Worm (Caenorhabditis elegans) whole organism, young adult: ENCODE results near the gene T03E6.8.

Source experiments
- B0261.1 ChIP-seq: sonication (generic microtip); optimal IDR thresholded peaks from 2 replicates; lab custom pipeline; 2016; ENCODE audit warnings: mild to moderate bottlenecking, missing genetic modification characterization, moderate library complexity, missing compliant biosample characterization
- B0336.3 ChIP-seq: fragments of 200-800 bp; sonication (Bioruptor generic); IDR thresholded peaks from 2 replicates; pipeline ENCODE4 v1.3.6; 2022; ENCODE audit warnings: missing genetic modification characterization, missing compliant biosample characterization
- C17E4.6 ChIP-seq: fragments of 200-800 bp; sonication (Bioruptor generic); IDR thresholded peaks from 2 replicates; pipeline ENCODE4 v1.3.6; 2022; ENCODE audit warnings: missing genetic modification reagents, missing genetic modification characterization, missing compliant biosample characterization
- F52B5.7 ChIP-seq: sonication (generic microtip); optimal IDR thresholded peaks from 2 replicates; lab custom pipeline; 2016; ENCODE audit warnings: mild to moderate bottlenecking, missing genetic modification characterization, missing compliant biosample characterization
- K12H6.12 ChIP-seq: fragments of 200-800 bp; sonication (Bioruptor generic); optimal IDR thresholded peaks from 2 replicates; lab custom pipeline; 2018; ENCODE audit warnings: mild to moderate bottlenecking, missing genetic modification characterization, missing compliant biosample characterization
- Y53F4B.3 ChIP-seq: fragments of 200-800 bp; sonication (Bioruptor generic); IDR thresholded peaks from 2 replicates; pipeline ENCODE4 v1.3.6; 2022; ENCODE audit warnings: missing genetic modification reagents, missing genetic modification characterization, missing compliant biosample characterization
- Y53G8AR.9 ChIP-seq: fragments of 200-800 bp; sonication (Bioruptor generic); conservative IDR thresholded peaks from 2 replicates; pipeline ENCODE4 v1.3.6; 2022; ENCODE audit warnings: missing genetic modification reagents, missing genetic modification characterization, missing compliant biosample characterization
- ama-1 ChIP-seq, 3 experiments: fragments of 150-350 bp in 1 of 3; sonication (generic microtip) in 2 of 3; optimal IDR thresholded peaks; 2 replicates each; lab custom pipeline; 2014 to 2018; ENCODE audit warnings: missing biosample characterization in 2 of 3, missing genetic modification characterization in 2 of 3, missing genetic modification reagents in 2 of 3
- aptf-2 ChIP-seq: fragments of 200-800 bp; sonication (Bioruptor generic); conservative IDR thresholded peaks from 2 replicates; pipeline ENCODE4 v1.3.6; 2022; ENCODE audit warnings: missing genetic modification reagents, missing genetic modification characterization, missing compliant biosample characterization
- aptf-3 ChIP-seq: fragments of 200-800 bp; sonication (Bioruptor generic); IDR thresholded peaks from 2 replicates; pipeline ENCODE4 v1.3.6; 2022; ENCODE audit warnings: missing genetic modification characterization, missing compliant biosample characterization
- athp-1 ChIP-seq: sonication (generic microtip); optimal IDR thresholded peaks from 2 replicates; lab custom pipeline; 2017; ENCODE audit warnings: mild to moderate bottlenecking, missing genetic modification characterization, missing compliant biosample characterization
- attf-5 ChIP-seq: fragments of 200-800 bp; sonication (Bioruptor generic); optimal IDR thresholded peaks from 2 replicates; lab custom pipeline; 2018; ENCODE audit warnings: mild to moderate bottlenecking, missing genetic modification characterization, missing compliant biosample characterization
- attf-6 ChIP-seq: fragments of 200-800 bp; sonication (Bioruptor generic); IDR thresholded peaks from 2 replicates; pipeline ENCODE4 v1.3.6; 2022; ENCODE audit warnings: missing genetic modification reagents, missing genetic modification characterization, missing compliant biosample characterization
- cebp-1 ChIP-seq, 2 experiments: fragments of 200-800 bp in 1 of 2; sonication (Bioruptor generic) in 1 of 2; sonication (generic microtip) in 1 of 2; IDR thresholded peaks in 1 of 2; optimal IDR thresholded peaks in 1 of 2; 2 replicates each; pipeline versions ENCODE4 v1.3.6 to Lab custom; 2017 to 2022; ENCODE audit warnings: missing compliant biosample characterization in 2 of 2, missing genetic modification characterization in 2 of 2, mild to moderate bottlenecking in 1 of 2, missing genetic modification reagents in 1 of 2, moderate library complexity in 1 of 2
- ceh-79 ChIP-seq: sonication (generic microtip); optimal IDR thresholded peaks from 2 replicates; lab custom pipeline; 2017; ENCODE audit warnings: mild to moderate bottlenecking, missing genetic modification characterization, missing compliant biosample characterization
- dpff-1 ChIP-seq: sonication (generic microtip); optimal IDR thresholded peaks from 2 replicates; lab custom pipeline; 2017; ENCODE audit warnings: mild to moderate bottlenecking, missing genetic modification characterization, missing compliant biosample characterization
- hmg-1.2 ChIP-seq: fragments of 200-800 bp; sonication (Bioruptor generic); IDR thresholded peaks from 2 replicates; pipeline ENCODE4 v1.3.6; 2022; ENCODE audit warnings: missing genetic modification reagents, missing genetic modification characterization, missing compliant biosample characterization
- let-607 ChIP-seq, 2 experiments: fragments of 200-800 bp in 1 of 2; sonication (Bioruptor generic) in 1 of 2; sonication (generic microtip) in 1 of 2; optimal IDR thresholded peaks; 2 replicates each; lab custom pipeline; 2016 to 2018; ENCODE audit warnings: mild to moderate bottlenecking in 2 of 2, missing compliant biosample characterization in 2 of 2, missing genetic modification characterization in 2 of 2, moderate library complexity in 2 of 2, missing genotype in 1 of 2
- lin-26 ChIP-seq: fragments of 200-800 bp; sonication (Bioruptor generic); IDR thresholded peaks from 2 replicates; pipeline ENCODE4 v1.3.6; 2022; ENCODE audit warnings: missing genetic modification reagents, missing genetic modification characterization, missing compliant biosample characterization
- lin-54 ChIP-seq: fragments of 200-800 bp; sonication (Bioruptor generic); optimal IDR thresholded peaks from 2 replicates; lab custom pipeline; 2018; ENCODE audit warnings: mild to moderate bottlenecking, missing genetic modification characterization, missing compliant biosample characterization
- madf-10 ChIP-seq: sonication (generic microtip); optimal IDR thresholded peaks from 2 replicates; lab custom pipeline; 2016; ENCODE audit warnings: mild to moderate bottlenecking, missing genetic modification characterization, missing compliant biosample characterization
- madf-3 ChIP-seq: fragments of 200-800 bp; sonication (Bioruptor generic); IDR thresholded peaks from 2 replicates; pipeline ENCODE4 v1.3.6; 2022; ENCODE audit warnings: missing genetic modification reagents, missing genetic modification characterization, missing compliant biosample characterization
- madf-8 ChIP-seq: fragments of 200-800 bp; sonication (Bioruptor generic); conservative IDR thresholded peaks from 2 replicates; pipeline ENCODE4 v1.3.6; 2022; ENCODE audit warnings: missing genetic modification reagents, missing genetic modification characterization, missing compliant biosample characterization
- nfyb-1 ChIP-seq: fragments of 200-800 bp; sonication (Bioruptor generic); IDR thresholded peaks from 2 replicates; pipeline ENCODE4 v1.3.6; 2022; ENCODE audit warnings: missing genetic modification reagents, missing genetic modification characterization, missing compliant biosample characterization
- nhr-80 ChIP-seq: sonication (generic microtip); optimal IDR thresholded peaks from 2 replicates; lab custom pipeline; 2016; ENCODE audit warnings: missing genetic modification characterization, missing compliant biosample characterization
- pbrm-1 ChIP-seq: fragments of 200-800 bp; sonication (Bioruptor generic); IDR thresholded peaks from 2 replicates; pipeline ENCODE4 v1.3.6; 2022; ENCODE audit warnings: missing genetic modification reagents, missing genetic modification characterization, missing compliant biosample characterization
- rec-8 ChIP-seq, 2 experiments: sonication (generic microtip); optimal IDR thresholded peaks; 2 replicates each; lab custom pipeline; 2016; ENCODE audit warnings: mild to moderate bottlenecking in 2 of 2, missing genetic modification characterization in 2 of 2, missing genetic modification reagents in 2 of 2, missing genotype in 2 of 2, missing biosample characterization in 1 of 2, missing compliant biosample characterization in 1 of 2, moderate library complexity in 1 of 2
- sdz-38 ChIP-seq: sonication (generic microtip); optimal IDR thresholded peaks from 2 replicates; lab custom pipeline; 2016; ENCODE audit warnings: missing genotype, missing genetic modification characterization, missing compliant biosample characterization
- snpc-1.1 ChIP-seq: sonication (generic microtip); optimal IDR thresholded peaks from 2 replicates; lab custom pipeline; 2017; ENCODE audit warnings: missing genetic modification characterization, mild to moderate bottlenecking, missing compliant biosample characterization, antibody characterized with exemption, moderate library complexity, missing genotype, missing genetic modification reagents; ENCODE audit not compliant: insufficient read depth
- snpc-4 ChIP-seq, 5 experiments: fragments of 150-350 bp in 1 of 5; sonication (generic microtip) in 4 of 5; optimal IDR thresholded peaks; 2 replicates each; lab custom pipeline; 2014 to 2018; ENCODE audit warnings: missing genetic modification characterization in 5 of 5, missing biosample characterization in 3 of 5, antibody characterized with exemption in 2 of 5, mild to moderate bottlenecking in 2 of 5, missing compliant biosample characterization in 2 of 5, missing genotype in 2 of 5, moderate library complexity in 2 of 5, missing genetic modification reagents in 1 of 5
- somi-1 ChIP-seq: fragments of 200-800 bp; sonication (Bioruptor generic); optimal IDR thresholded peaks from 2 replicates; lab custom pipeline; 2018; ENCODE audit warnings: mild to moderate bottlenecking, missing genetic modification characterization, missing compliant biosample characterization
- tbp1 ChIP-seq: fragments of 200-800 bp; sonication (Bioruptor generic); optimal IDR thresholded peaks from 2 replicates; lab custom pipeline; 2018; ENCODE audit warnings: mild to moderate bottlenecking, missing genetic modification characterization, missing compliant biosample characterization
- unc-62 ChIP-seq: fragments of 150-350 bp; optimal IDR thresholded peaks from 2 replicates; lab custom pipeline; 2014; ENCODE audit warnings: missing biosample characterization, missing genetic modification reagents, missing genetic modification characterization
- xnd-1 ChIP-seq: sonication (generic microtip); optimal IDR thresholded peaks from 2 replicates; lab custom pipeline; 2016; ENCODE audit warnings: missing genotype, missing genetic modification reagents, missing genetic modification characterization, missing compliant biosample characterization
- zfh-2 ChIP-seq: fragments of 200-800 bp; sonication (Bioruptor generic); conservative IDR thresholded peaks from 2 replicates; pipeline ENCODE4 v1.3.6; 2022; ENCODE audit warnings: missing genetic modification reagents, missing genetic modification characterization, missing compliant biosample characterization
- ztf-25 ChIP-seq: fragments of 200-800 bp; sonication (Bioruptor generic); IDR thresholded peaks from 2 replicates; pipeline ENCODE4 v1.3.6; 2022; ENCODE audit warnings: missing genetic modification reagents, missing genetic modification characterization, missing compliant biosample characterization
- ztf-6 ChIP-seq: fragments of 200-800 bp; sonication (Bioruptor generic); IDR thresholded peaks from 2 replicates; pipeline ENCODE4 v1.3.6; 2022; ENCODE audit warnings: missing genetic modification reagents, missing genetic modification characterization, missing compliant biosample characterization

T03E6.8 gene

DNA sequence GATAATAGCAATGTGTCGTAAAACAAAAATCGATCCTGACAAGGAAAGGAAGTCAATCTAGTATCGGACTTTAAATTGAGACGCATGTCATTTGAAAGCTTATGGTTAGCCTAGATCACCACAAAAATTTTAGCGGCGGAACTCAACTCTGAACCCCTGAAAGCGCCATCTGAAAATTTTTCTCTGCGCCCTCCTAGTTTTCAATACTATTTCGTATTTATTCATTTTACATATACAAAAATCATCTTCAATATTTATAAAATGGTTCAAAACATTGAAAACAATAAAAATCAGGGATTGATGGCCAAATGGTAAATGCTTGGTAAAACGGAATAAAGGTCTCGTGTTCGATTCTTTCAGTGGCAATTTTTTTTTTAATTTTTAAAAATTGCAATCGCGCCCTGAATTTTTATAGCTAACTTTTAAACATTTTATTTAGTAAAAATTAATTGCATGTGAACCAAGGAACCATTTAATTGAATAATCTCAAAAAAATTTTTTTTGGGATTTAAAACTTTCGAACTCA, 5.6 kb downstream of the T03E6.8 start:
- peak; percentile 71 for TF ChIP-seq lin-26 (GFP tag; lab: Robert Waterston, UW)
- TF ChIP-seq attf-6 = peak; percentile 60; the same call in 1 of the 2 replicates
- peak; percentile 94 for TF ChIP-seq hmg-1.2 (GFP tag; lab: Robert Waterston, UW)
- 0 out of 2 replicates have a peak, but pooled peaks have one; percentile 29 for TF ChIP-seq ztf-25 (GFP tag; lab: Robert Waterston, UW)
- TF ChIP-seq pbrm-1 = 0 out of 2 replicates have a peak, but pooled peaks have one; percentile 35

- no peak for TF ChIP-seq ztf-6 (GFP tag; lab: Robert Waterston, UW)
- TF ChIP-seq aptf-3 (GFP tag; lab: Robert Waterston, UW) = no peak
- TF ChIP-seq ceh-79 (tag; lab: Kevin White, UChicago) = no peak
- no peak for TF ChIP-seq B0261.1 (tag; lab: Kevin White, UChicago)
- TF ChIP-seq unc-62 (GFP tag; lab: Kevin White, UChicago) = no peak
- TF ChIP-seq C17E4.6 (GFP tag; lab: Robert Waterston, UW) = no peak
- TF ChIP-seq madf-8 (GFP tag; lab: Robert Waterston, UW) = no peak
- TF ChIP-seq rec-8 (tag; optimal IDR thresholded peaks at IDR 0.05; lab: Kevin White, UChicago) = no peak
- no peak for TF ChIP-seq dpff-1 (tag; lab: Kevin White, UChicago)
- no peak for TF ChIP-seq madf-3 (GFP tag; lab: Robert Waterston, UW)
Observed at ce11 chrV:16596102-16596501, 6.9 kb downstream of the T03E6.8 start.

DNA sequence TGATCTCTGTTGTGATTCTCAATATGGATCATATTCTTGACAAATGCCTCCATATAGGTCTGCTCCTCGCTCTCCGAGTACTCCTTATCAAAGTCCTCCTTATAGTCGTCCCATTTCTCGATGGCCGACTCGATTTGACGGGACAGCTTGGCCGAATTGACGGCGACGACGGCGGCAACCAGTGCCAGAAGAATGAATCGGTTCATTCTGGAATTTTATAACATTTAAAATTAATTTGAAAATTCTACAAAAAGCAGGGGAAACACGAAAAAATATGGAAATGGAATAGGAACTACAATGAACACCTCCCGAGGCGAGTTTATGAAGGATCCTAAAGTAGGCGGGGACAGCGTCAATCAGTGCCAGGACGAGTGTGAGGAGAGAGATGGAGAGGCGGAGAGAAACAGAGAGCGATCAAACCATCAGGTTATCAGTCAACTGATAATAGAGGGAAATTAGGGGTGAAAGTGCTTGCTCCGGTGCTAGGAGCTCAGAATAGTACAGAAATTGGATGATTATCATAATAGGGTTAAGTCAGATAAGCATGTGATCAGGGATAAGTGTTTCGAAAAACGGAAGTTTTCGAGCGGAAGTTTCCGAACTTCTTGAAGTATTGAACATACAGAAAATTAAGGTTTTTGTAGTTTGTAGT, 7.7 kb downstream of the T03E6.8 start, which contains the start of gene cpl-1:
TSS of gene cpl-1 (minus strand) at position 207 of the 652 bp plus-strand sequence.
- TF ChIP-seq nhr-80 (tag; lab: Kevin White, UChicago) (peak; percentile 74), madf-10 (tag; lab: Kevin White, UChicago) (peak; percentile 29), sdz-38 (tag; lab: Kevin White, UChicago) (peak; percentile 47), Y53G8AR.9 (0 out of 2 replicates have a peak, but pooled peaks have one; percentile 11), F52B5.7 (tag; lab: Kevin White, UChicago) (peak; percentile 2), let-607 (tag; optimal IDR thresholded peaks at IDR 0.05; lab: Kevin White, UChicago) (peak in 1 of 2 experiments; percentile 30), lin-54 (GFP tag; lab: Kevin White, UChicago) (peak; percentile 39), B0336.3 (peak; percentile 42; the same call in 1 of the 2 replicates), aptf-2 (GFP tag; lab: Robert Waterston, UW) (no peak), ama-1 (optimal IDR thresholded peaks at IDR 0.05; lab: Kevin White, UChicago) (peak; percentile 63), ama-1 (GFP tag; optimal IDR thresholded peaks at IDR 0.05; lab: Kevin White, UChicago) (no peak), tbp1 (GFP tag; lab: Kevin White, UChicago) (peak; percentile 28), attf-5 (GFP tag; lab: Kevin White, UChicago) (peak; percentile 3), snpc-4 (GFP tag; optimal IDR thresholded peaks at IDR 0.05; lab: Kevin White, UChicago) (no peak), snpc-4 (tag; optimal IDR thresholded peaks at IDR 0.05; lab: Kevin White, UChicago) (peak in 2 of 4 experiments; percentile 11 to 35), zfh-2 (GFP tag; lab: Robert Waterston, UW) (peak; percentile 69), snpc-1.1 (tag; lab: Kevin White, UChicago) (no peak), pbrm-1 (0 out of 2 replicates have a peak, but pooled peaks have one; percentile 30), cebp-1 (GFP tag; IDR thresholded peaks at IDR 0.05; lab: Robert Waterston, UW) (no peak), cebp-1 (tag; optimal IDR thresholded peaks at IDR 0.05; lab: Kevin White, UChicago) (peak; percentile 32), nfyb-1 (0 out of 2 replicates have a peak, but pooled peaks have one; percentile 36), K12H6.12 (tag; lab: Kevin White, UChicago) (peak; percentile 22), somi-1 (GFP tag; lab: Kevin White, UChicago) (peak; percentile 33), xnd-1 (no peak), Y53F4B.3 (no peak), athp-1 (tag; lab: Kevin White, UChicago) (no peak)
